Worm (Caenorhabditis elegans) whole organism, early embryonic: ENCODE data around the gene F53A10.2.

Experiments used
- ceh-13 ChIP-seq: fragments of 200-800 bp; sonication (Bioruptor generic); optimal IDR thresholded peaks from 2 replicates; lab custom pipeline; 2018; ENCODE audit warnings: mild to moderate bottlenecking, missing genetic modification characterization, missing compliant biosample characterization
- hmbx-1 ChIP-seq: sonication (generic microtip); optimal IDR thresholded peaks from 2 replicates; lab custom pipeline; 2016; ENCODE audit warnings: mild to moderate bottlenecking, missing genetic modification characterization, missing compliant biosample characterization

ce11 chrII:1246855-1247259 lies 49.7 kb downstream of the F53A10.2 start:
- TF ChIP-seq ceh-13 (GFP tag; lab: Kevin White, UChicago) = no peak
- TF ChIP-seq hmbx-1 (tag; lab: Kevin White, UChicago) = no peak
